Worm (Caenorhabditis elegans) whole organism, L1 larva: Measurements from ENCODE around the gene str-185.
A peak's percentile ranks its signal among the peaks of the same experiment; 100 is the strongest.

Experiments
- C34B4.2 ChIP-seq: sonication (generic microtip); optimal IDR thresholded peaks from 2 replicates; lab custom pipeline; 2017; ENCODE audit warnings: mild to moderate bottlenecking, missing genetic modification characterization, missing compliant biosample characterization
- blmp-1 ChIP-seq: fragments of 150-350 bp; optimal IDR thresholded peaks from 2 replicates; lab custom pipeline; 2014; ENCODE audit warnings: missing biosample characterization, missing genetic modification characterization
- ceh-8 ChIP-seq: fragments of 200-800 bp; sonication (Bioruptor generic); optimal IDR thresholded peaks from 2 replicates; lab custom pipeline; 2018; ENCODE audit warnings: mild to moderate bottlenecking, missing genetic modification characterization, moderate library complexity, missing compliant biosample characterization
- ceh-88 ChIP-seq: fragments of 200-800 bp; sonication (Bioruptor generic); IDR thresholded peaks from 2 replicates; pipeline ENCODE4 v1.3.6; 2022; ENCODE audit warnings: missing genetic modification characterization, missing compliant biosample characterization
- efl-1 ChIP-seq, 4 experiments: fragments of 150-350 bp; optimal IDR thresholded peaks in 3 of 4; peaks in 1 of 4; 1 replicate in 1 of 4; 2 replicates in 3 of 4; lab custom pipeline; 2014; ENCODE audit warnings: missing biosample characterization in 2 of 4, missing genetic modification characterization in 2 of 4, missing genetic modification reagents in 2 of 4
- egl-27 ChIP-seq, 2 experiments: fragments of 150-350 bp in 1 of 2; sonication (generic microtip); optimal IDR thresholded peaks; 3 replicates each; lab custom pipeline; 2017 to 2018; ENCODE audit warnings: missing biosample characterization in 2 of 2, missing genetic modification characterization in 2 of 2, missing genetic modification reagents in 2 of 2
- elt-2 ChIP-seq: sonication (generic microtip); optimal IDR thresholded peaks from 2 replicates; lab custom pipeline; 2016; ENCODE audit warnings: missing genetic modification characterization, mild to moderate bottlenecking, inconsistent platforms, missing compliant biosample characterization, missing genetic modification reagents
- elt-3 ChIP-seq, 6 experiments: fragments of 150-350 bp in 1 of 6; sonication (generic microtip); optimal IDR thresholded peaks; 2 replicates each; lab custom pipeline; 2017 to 2018; ENCODE audit warnings: missing biosample characterization in 6 of 6, missing genetic modification characterization in 6 of 6, inconsistent platforms in 1 of 6
- fkh-4 ChIP-seq: sonication (generic microtip); optimal IDR thresholded peaks from 2 replicates; lab custom pipeline; 2016; ENCODE audit warnings: missing compliant biosample characterization, missing genetic modification characterization, borderline replicate concordance
- fkh-8 ChIP-seq: sonication (generic microtip); optimal IDR thresholded peaks from 2 replicates; lab custom pipeline; 2016; ENCODE audit warnings: mild to moderate bottlenecking, missing genetic modification characterization, missing compliant biosample characterization
- grh-1 ChIP-seq: fragments of 200-800 bp; sonication (Bioruptor generic); IDR thresholded peaks from 2 replicates; pipeline ENCODE4 v1.3.6; 2022; ENCODE audit warnings: missing genetic modification reagents, missing genetic modification characterization, missing compliant biosample characterization
- hlh-17 ChIP-seq: fragments of 200-800 bp; sonication (Bioruptor generic); optimal IDR thresholded peaks from 2 replicates; lab custom pipeline; 2018; ENCODE audit warnings: missing genetic modification characterization, mild to moderate bottlenecking, missing compliant biosample characterization, moderate library complexity, borderline replicate concordance
- lin-14 ChIP-seq: fragments of 200-800 bp; sonication (Bioruptor generic); optimal IDR thresholded peaks from 2 replicates; lab custom pipeline; 2018; ENCODE audit warnings: mild to moderate bottlenecking, missing genetic modification characterization, moderate library complexity, missing compliant biosample characterization
- lin-15B ChIP-seq: fragments of 150-350 bp; sonication (generic microtip); optimal IDR thresholded peaks from 3 replicates; lab custom pipeline; 2014; ENCODE audit warnings: missing biosample characterization, missing genetic modification characterization
- lin-35 ChIP-seq, 2 experiments: fragments of 150-350 bp; optimal IDR thresholded peaks; 2 replicates each; lab custom pipeline; 2014; ENCODE audit warnings: missing biosample characterization in 2 of 2, missing genetic modification characterization in 2 of 2, missing genetic modification reagents in 2 of 2
- lir-3 ChIP-seq: sonication (generic microtip); optimal IDR thresholded peaks from 2 replicates; lab custom pipeline; 2016; ENCODE audit warnings: mild to moderate bottlenecking, missing genetic modification characterization, moderate library complexity, missing compliant biosample characterization; ENCODE audit not compliant: poor library complexity
- mef-2 ChIP-seq: fragments of 150-350 bp; optimal IDR thresholded peaks from 2 replicates; lab custom pipeline; 2014; ENCODE audit warnings: missing biosample characterization, missing genetic modification characterization
- nhr-11 ChIP-seq: fragments of 150-350 bp; optimal IDR thresholded peaks from 2 replicates; lab custom pipeline; 2014; ENCODE audit warnings: missing biosample characterization, missing genetic modification characterization
- nhr-12 ChIP-seq: sonication (generic microtip); optimal IDR thresholded peaks from 2 replicates; lab custom pipeline; 2017; ENCODE audit warnings: missing biosample characterization, missing genetic modification characterization
- nhr-19 ChIP-seq: fragments of 200-800 bp; sonication (Bioruptor generic); conservative IDR thresholded peaks from 2 replicates; pipeline ENCODE4 v1.3.6; 2022; ENCODE audit warnings: missing genetic modification characterization, missing compliant biosample characterization
- nhr-237 ChIP-seq: fragments of 150-350 bp; optimal IDR thresholded peaks from 2 replicates; lab custom pipeline; 2014; ENCODE audit warnings: missing biosample characterization, missing genetic modification characterization
- nhr-28 ChIP-seq: fragments of 150-350 bp; optimal IDR thresholded peaks from 2 replicates; lab custom pipeline; 2014; ENCODE audit warnings: missing biosample characterization, missing genetic modification characterization
- nhr-71 ChIP-seq: sonication (generic microtip); optimal IDR thresholded peaks from 2 replicates; lab custom pipeline; 2016; ENCODE audit warnings: mild to moderate bottlenecking, missing genetic modification characterization, moderate library complexity, missing compliant biosample characterization
- nhr-77 ChIP-seq: fragments of 150-350 bp; optimal IDR thresholded peaks from 2 replicates; lab custom pipeline; 2014; ENCODE audit warnings: missing biosample characterization, missing genetic modification characterization
- nhr-85 ChIP-seq: sonication (generic microtip); peaks from one replicate; lab custom pipeline; 2016; ENCODE audit warnings: missing genetic modification characterization, inconsistent platforms, missing compliant biosample characterization
- pag-3 ChIP-seq: sonication (generic microtip); optimal IDR thresholded peaks from 2 replicates; lab custom pipeline; 2017; ENCODE audit warnings: missing genetic modification characterization, mild to moderate bottlenecking, missing compliant biosample characterization, antibody characterized with exemption, borderline replicate concordance; ENCODE audit not compliant: insufficient read depth
- pqm-1 ChIP-seq: sonication (generic microtip); optimal IDR thresholded peaks from 3 replicates; lab custom pipeline; 2017; ENCODE audit warnings: missing biosample characterization, missing genetic modification characterization
- snpc-4 ChIP-seq: fragments of 150-350 bp; optimal IDR thresholded peaks from 2 replicates; lab custom pipeline; 2014; ENCODE audit warnings: missing biosample characterization, missing genetic modification characterization
- snu-23 ChIP-seq: sonication (generic microtip); optimal IDR thresholded peaks from 2 replicates; lab custom pipeline; 2016; ENCODE audit warnings: missing genetic modification characterization, missing compliant biosample characterization
- sup-37 ChIP-seq: fragments of 200-800 bp; sonication (Bioruptor generic); optimal IDR thresholded peaks from 2 replicates; lab custom pipeline; 2018; ENCODE audit warnings: mild to moderate bottlenecking, missing genetic modification characterization, missing compliant biosample characterization
- tbx-2 ChIP-seq: sonication (generic microtip); optimal IDR thresholded peaks from 2 replicates; lab custom pipeline; 2016; ENCODE audit warnings: missing genetic modification characterization, missing compliant biosample characterization
- unc-130 ChIP-seq: fragments of 150-350 bp; optimal IDR thresholded peaks from 2 replicates; lab custom pipeline; 2017; ENCODE audit warnings: missing biosample characterization, missing genetic modification characterization, inconsistent platforms
- unc-62 ChIP-seq: fragments of 150-350 bp; optimal IDR thresholded peaks from 2 replicates; lab custom pipeline; 2014; ENCODE audit warnings: missing biosample characterization, missing genetic modification reagents, missing genetic modification characterization
- unc-86 ChIP-seq: sonication (generic microtip); optimal IDR thresholded peaks from 2 replicates; lab custom pipeline; 2016; ENCODE audit warnings: missing genetic modification characterization, missing compliant biosample characterization
- ztf-11 ChIP-seq, 2 experiments: sonication (generic microtip); optimal IDR thresholded peaks; 2 replicates each; lab custom pipeline; 2016 to 2017; ENCODE audit warnings: missing genetic modification characterization in 2 of 2, missing biosample characterization in 1 of 2, missing compliant biosample characterization in 1 of 2
- ztf-4 ChIP-seq: fragments of 150-350 bp; optimal IDR thresholded peaks from 2 replicates; lab custom pipeline; 2014; ENCODE audit warnings: missing biosample characterization, missing genetic modification characterization

The str-185 gene

ce11 chrIV:4423026-4423425 lies 6.8 kb downstream of the str-185 start:
- no peak for TF ChIP-seq egl-27 (tag; optimal IDR thresholded peaks at IDR 0.05; lab: Kevin White, UChicago)
- no peak for TF ChIP-seq nhr-11 (tag; lab: Kevin White, UChicago)
- TF ChIP-seq lin-14 (GFP tag; lab: Kevin White, UChicago): no peak
- TF ChIP-seq fkh-4: no peak
- no peak for TF ChIP-seq hlh-17 (GFP tag; lab: Kevin White, UChicago)
- TF ChIP-seq lin-15B (tag; lab: Kevin White, UChicago): no peak
- no peak for TF ChIP-seq snu-23 (GFP tag; lab: Kevin White, UChicago)
- no peak for TF ChIP-seq ceh-88 (GFP tag; lab: Robert Waterston, UW)
- TF ChIP-seq tbx-2: no peak
- TF ChIP-seq elt-3 (tag; optimal IDR thresholded peaks at IDR 0.05; lab: Kevin White, UChicago): no peak
- TF ChIP-seq C34B4.2: no peak
- no peak for TF ChIP-seq pag-3 (tag; lab: Kevin White, UChicago)
- no peak for TF ChIP-seq fkh-8 (tag; lab: Kevin White, UChicago)
- TF ChIP-seq grh-1 (GFP tag; lab: Robert Waterston, UW): no peak
- TF ChIP-seq nhr-237 (tag; lab: Kevin White, UChicago): no peak

ce11 chrIV:4422029-4422428 lies 7.8 kb downstream of the str-185 start, which contains the start of gene clec-175:
Gene clec-175, plus strand, starts transcription at chrIV:4422329.
- no peak for TF ChIP-seq nhr-28 (tag; lab: Kevin White, UChicago)
- TF ChIP-seq blmp-1 (tag; lab: Kevin White, UChicago): no peak
- no peak for TF ChIP-seq nhr-85 (tag; lab: Kevin White, UChicago)
- TF ChIP-seq ceh-8 (GFP tag; lab: Kevin White, UChicago): no peak
- no peak for TF ChIP-seq ztf-4 (tag; lab: Kevin White, UChicago)
- no peak for TF ChIP-seq mef-2
- TF ChIP-seq elt-2 (tag; lab: Kevin White, UChicago): no peak
- no peak for TF ChIP-seq snpc-4 (tag; lab: Kevin White, UChicago)
- TF ChIP-seq nhr-77 (tag; lab: Kevin White, UChicago): no peak
- TF ChIP-seq pqm-1 (tag; lab: Kevin White, UChicago): no peak
- no peak for TF ChIP-seq unc-62 (GFP tag; lab: Kevin White, UChicago)
- TF ChIP-seq sup-37 (GFP tag; lab: Kevin White, UChicago): no peak
- TF ChIP-seq C34B4.2: no peak

- TF ChIP-seq efl-1 (optimal IDR thresholded peaks at IDR 0.05; lab: Kevin White, UChicago) (no peak), efl-1 (GFP tag; optimal IDR thresholded peaks at IDR 0.05 in 1 of 2; lab: Kevin White, UChicago) (peak in 1 of 2 experiments; percentile 58), unc-86 (tag; lab: Kevin White, UChicago) (no peak)
Observed at ce11 chrIV:4413114-4413513, 16.7 kb downstream of the str-185 start.

- TF ChIP-seq efl-1 (optimal IDR thresholded peaks at IDR 0.05; lab: Kevin White, UChicago) (no peak), efl-1 (GFP tag; optimal IDR thresholded peaks at IDR 0.05 in 1 of 2; lab: Kevin White, UChicago) (peak in 1 of 2 experiments; percentile 60), ztf-11 (tag; optimal IDR thresholded peaks at IDR 0.05; lab: Kevin White, UChicago) (no peak)
- TF ChIP-seq, all 84 proteins: peak for 1
Observed at ce11 chrIV:4411948-4412335, 17.9 kb downstream of the str-185 start.

- TF ChIP-seq unc-130 (tag; lab: Kevin White, UChicago) (no peak), nhr-71 (no peak), efl-1 (optimal IDR thresholded peaks at IDR 0.05; lab: Kevin White, UChicago) (no peak), efl-1 (GFP tag; optimal IDR thresholded peaks at IDR 0.05 in 1 of 2; lab: Kevin White, UChicago) (no peak), egl-27 (tag; optimal IDR thresholded peaks at IDR 0.05; lab: Kevin White, UChicago) (no peak), nhr-12 (no peak), lin-35 (GFP tag; optimal IDR thresholded peaks at IDR 0.05; lab: Kevin White, UChicago) (no peak), nhr-19 (GFP tag; lab: Robert Waterston, UW) (no peak), snpc-4 (tag; lab: Kevin White, UChicago) (no peak), lir-3 (tag; lab: Kevin White, UChicago) (no peak)
Observed at ce11 chrIV:4411311-4411947, 18.4 kb downstream of the str-185 start.
